Fruit fly (Drosophila melanogaster) whole organism, embryonic: Measurements from ENCODE around the gene Lgr1.

ENCODE experiments used
- Asciz ChIP-seq: fragments of 200-800 bp; sonication (Bioruptor generic); optimal IDR thresholded peaks from 2 replicates; lab custom pipeline; 2017; ENCODE audit warnings: missing biosample characterization, mild to moderate bottlenecking, missing genetic modification characterization, missing genetic modification reagents
- Awh ChIP-seq: fragments of 200-800 bp; sonication (Bioruptor generic); IDR thresholded peaks from 2 replicates; pipeline ENCODE4, ENCODE4 v1.3.6; 2022; ENCODE audit warnings: missing biosample characterization, missing genetic modification characterization
- B-H1 ChIP-seq: fragments of 200-800 bp; sonication (Bioruptor generic); IDR thresholded peaks from 3 replicates; pipeline ENCODE4 v1.3.6; 2022; ENCODE audit warnings: missing biosample characterization, missing genetic modification characterization
- CG1024 ChIP-seq: fragments of 200-800 bp; sonication (Bioruptor generic); IDR thresholded peaks from 2 replicates; pipeline ENCODE4 v1.3.6; 2022; ENCODE audit warnings: missing biosample characterization, missing genetic modification characterization
- CG10321 ChIP-seq: fragments of 200-800 bp; sonication (Bioruptor generic); IDR thresholded peaks from 2 replicates; pipeline ENCODE4 v1.3.6; 2022; ENCODE audit warnings: missing biosample characterization, missing genetic modification characterization
- CG11504 ChIP-seq: fragments of 200-800 bp; sonication (Bioruptor generic); optimal IDR thresholded peaks from 3 replicates; lab custom pipeline; 2019; ENCODE audit warnings: missing biosample characterization, mild to moderate bottlenecking, missing genetic modification characterization, moderate library complexity
- CG14965 ChIP-seq: fragments of 200-800 bp; sonication (Bioruptor generic); optimal IDR thresholded peaks from 2 replicates; lab custom pipeline; 2016; ENCODE audit warnings: missing biosample characterization, missing genetic modification characterization, borderline replicate concordance
- CG15073 ChIP-seq: fragments of 200-800 bp; sonication (Bioruptor generic); optimal IDR thresholded peaks from 2 replicates; lab custom pipeline; 2016; ENCODE audit warnings: missing biosample characterization, missing genetic modification characterization
- CG1529 ChIP-seq: fragments of 200-800 bp; sonication (Bioruptor generic); optimal IDR thresholded peaks from 3 replicates; lab custom pipeline; 2018; ENCODE audit warnings: missing biosample characterization, missing genetic modification characterization
- CG17328 ChIP-seq: fragments of 200-800 bp; sonication (Bioruptor generic); IDR thresholded peaks from 2 replicates; pipeline ENCODE4 v1.3.6; 2022; ENCODE audit warnings: missing biosample characterization, missing genetic modification characterization
- CG17612 ChIP-seq: fragments of 200-800 bp; sonication (Bioruptor generic); IDR thresholded peaks from 2 replicates; pipeline ENCODE4 v1.3.6; 2022; ENCODE audit warnings: missing biosample characterization, missing genetic modification characterization
- CG2199 ChIP-seq: fragments of 200-800 bp; sonication (Bioruptor generic); IDR thresholded peaks from 3 replicates; pipeline ENCODE4 v1.3.6; 2022; ENCODE audit warnings: missing biosample characterization, missing genetic modification characterization
- CG2712 ChIP-seq: fragments of 200-800 bp; optimal IDR thresholded peaks from 3 replicates; lab custom pipeline; 2019; ENCODE audit warnings: missing biosample characterization, mild to moderate bottlenecking, missing genetic modification characterization, moderate library complexity
- CG31388 ChIP-seq: fragments of 200-800 bp; sonication (Bioruptor generic); optimal IDR thresholded peaks from 2 replicates; lab custom pipeline; 2016; ENCODE audit warnings: missing biosample characterization, missing genetic modification characterization
- CG4424 ChIP-seq: fragments of 200-800 bp; sonication (Bioruptor generic); optimal IDR thresholded peaks from 3 replicates; lab custom pipeline; 2016; ENCODE audit warnings: missing biosample characterization, missing genetic modification characterization
- CG4730 ChIP-seq: fragments of 200-800 bp; sonication (Bioruptor generic); IDR thresholded peaks from 2 replicates; pipeline ENCODE4 v1.3.6; 2022; ENCODE audit warnings: missing biosample characterization, missing genetic modification characterization
- CG5245 ChIP-seq: fragments of 200-800 bp; sonication (Bioruptor generic); optimal IDR thresholded peaks from 3 replicates; lab custom pipeline; 2016; ENCODE audit warnings: missing biosample characterization, missing genetic modification characterization
- CG7839 ChIP-seq: fragments of 200-800 bp; sonication (Bioruptor generic); optimal IDR thresholded peaks from 3 replicates; lab custom pipeline; 2018; ENCODE audit warnings: missing biosample characterization, mild to moderate bottlenecking, missing genetic modification characterization, moderate library complexity
- CG7928 ChIP-seq: fragments of 200-800 bp; sonication (Bioruptor generic); optimal IDR thresholded peaks from 2 replicates; lab custom pipeline; 2017; ENCODE audit warnings: missing biosample characterization, mild to moderate bottlenecking, missing genetic modification characterization
- CG9797 ChIP-seq: fragments of 200-800 bp; sonication (Bioruptor generic); optimal IDR thresholded peaks from 3 replicates; lab custom pipeline; 2018; ENCODE audit warnings: missing biosample characterization, mild to moderate bottlenecking, missing genetic modification characterization
- Dip2 ChIP-seq: fragments of 200-800 bp; sonication (Bioruptor generic); IDR thresholded peaks from 2 replicates; pipeline ENCODE4 v1.3.6; 2022; ENCODE audit warnings: missing biosample characterization, missing genetic modification characterization
- Doc3 ChIP-seq: fragments of 200-800 bp; sonication (Bioruptor generic); IDR thresholded peaks from 3 replicates; pipeline ENCODE4 v1.3.6; 2022; ENCODE audit warnings: missing biosample characterization, missing genetic modification characterization; ENCODE audit not compliant: partially characterized antibody
- Eip74EF ChIP-seq, 2 experiments: fragments of 200-800 bp in 1 of 2; fragments of >200 bp in 1 of 2; sonication (Bioruptor generic) in 1 of 2; optimal IDR thresholded peaks; 2 replicates each; lab custom pipeline; 2017 to 2019; ENCODE audit warnings: missing biosample characterization in 2 of 2, missing genetic modification characterization in 2 of 2, mild to moderate bottlenecking in 1 of 2, moderate library complexity in 1 of 2
- Gsc ChIP-seq: fragments of 200-800 bp; sonication (Bioruptor generic); IDR thresholded peaks from 2 replicates; pipeline ENCODE4 v1.3.6; 2022; ENCODE audit warnings: missing biosample characterization, missing genetic modification characterization
- Hey ChIP-seq: fragments of 200-800 bp; sonication (Bioruptor generic); optimal IDR thresholded peaks from 3 replicates; lab custom pipeline; 2018; ENCODE audit warnings: missing biosample characterization, mild to moderate bottlenecking, missing genetic modification characterization
- Hr3 ChIP-seq: fragments of 200-800 bp; sonication (Bioruptor generic); optimal IDR thresholded peaks from 3 replicates; lab custom pipeline; 2016; ENCODE audit warnings: missing biosample characterization, missing genetic modification characterization
- MTF-1 ChIP-seq: fragments of 200-800 bp; sonication (Bioruptor generic); optimal IDR thresholded peaks from 2 replicates; lab custom pipeline; 2018; ENCODE audit warnings: missing biosample characterization, mild to moderate bottlenecking, missing genetic modification characterization, borderline replicate concordance
- Med ChIP-seq: fragments of 200-800 bp; sonication (Bioruptor generic); peaks from one replicate; lab custom pipeline; 2016; ENCODE audit warnings: missing biosample characterization, missing genetic modification characterization, mild to moderate bottlenecking, inconsistent platforms, moderate library complexity
- Neu2 ChIP-seq: fragments of 200-800 bp; sonication (Bioruptor generic); optimal IDR thresholded peaks from 3 replicates; lab custom pipeline; 2016; ENCODE audit warnings: missing biosample characterization, missing genetic modification characterization, borderline replicate concordance
- Nf-YC ChIP-seq: fragments of 200-800 bp; optimal IDR thresholded peaks from 3 replicates; lab custom pipeline; 2019; ENCODE audit warnings: missing biosample characterization, mild to moderate bottlenecking, missing genetic modification characterization, moderate library complexity
- Taf1 ChIP-seq: fragments of 200-800 bp; sonication (Bioruptor generic); IDR thresholded peaks from 2 replicates; pipeline ENCODE4 v1.3.6; 2022; ENCODE audit warnings: missing biosample characterization, missing genetic modification characterization
- ap ChIP-seq: fragments of 200-800 bp; sonication (Bioruptor generic); IDR thresholded peaks from 2 replicates; pipeline ENCODE4 v1.3.6; 2022; ENCODE audit warnings: missing biosample characterization, missing genetic modification characterization
- ase ChIP-seq: fragments of 200-800 bp; sonication (Bioruptor generic); IDR thresholded peaks from 3 replicates; pipeline ENCODE4 v1.3.6; 2022; ENCODE audit warnings: missing biosample characterization, missing genetic modification characterization
- ato ChIP-seq: fragments of 200-800 bp; sonication (Bioruptor generic); IDR thresholded peaks from 2 replicates; pipeline ENCODE4 v1.3.6; 2022; ENCODE audit warnings: missing biosample characterization, missing genetic modification characterization; ENCODE audit not compliant: partially characterized antibody
- chinmo ChIP-seq: fragments of 200-800 bp; sonication (Bioruptor generic); IDR thresholded peaks from 4 replicates; pipeline ENCODE4 v1.3.6; 2022; ENCODE audit warnings: missing biosample characterization, missing genetic modification characterization; ENCODE audit not compliant: partially characterized antibody
- cwo ChIP-seq: fragments of 200-800 bp; sonication (Bioruptor generic); optimal IDR thresholded peaks from 3 replicates; lab custom pipeline; 2017; ENCODE audit warnings: missing biosample characterization, missing genetic modification characterization, mild to moderate bottlenecking, moderate library complexity, missing genetic modification reagents
- esg ChIP-seq: fragments of 200-800 bp; sonication (Bioruptor generic); conservative IDR thresholded peaks from 2 replicates; pipeline ENCODE4 v1.3.6; 2022; ENCODE audit warnings: missing biosample characterization, missing genetic modification characterization
- ewg ChIP-seq: fragments of 200-800 bp; sonication (Bioruptor generic); optimal IDR thresholded peaks from 3 replicates; lab custom pipeline; 2017; ENCODE audit warnings: mild to moderate bottlenecking, missing biosample characterization, missing genetic modification reagents, missing genetic modification characterization
- gfzf ChIP-seq: fragments of 200-800 bp; sonication (Bioruptor generic); optimal IDR thresholded peaks from 2 replicates; lab custom pipeline; 2016; ENCODE audit warnings: missing biosample characterization, mild to moderate bottlenecking, missing genetic modification characterization, moderate library complexity
- gt ChIP-seq: fragments of 200-800 bp; sonication (Bioruptor generic); IDR thresholded peaks from 2 replicates; pipeline ENCODE4 v1.3.6; 2022; ENCODE audit warnings: missing biosample characterization, missing genetic modification characterization
- ham ChIP-seq: fragments of 200-800 bp; sonication (Bioruptor generic); IDR thresholded peaks from 2 replicates; pipeline ENCODE4 v1.3.6; 2022; ENCODE audit warnings: missing biosample characterization, missing genetic modification characterization
- hb ChIP-seq: fragments of 200-800 bp; sonication (Bioruptor generic); IDR thresholded peaks from 3 replicates; pipeline ENCODE4 v1.3.6; 2022; ENCODE audit warnings: missing biosample characterization, missing genetic modification characterization; ENCODE audit not compliant: partially characterized antibody
- mam ChIP-seq: fragments of 200-800 bp; sonication (Bioruptor generic); optimal IDR thresholded peaks from 3 replicates; lab custom pipeline; 2016; ENCODE audit warnings: missing biosample characterization, missing genetic modification characterization
- nerfin-2 ChIP-seq: fragments of 200-800 bp; sonication (Bioruptor generic); IDR thresholded peaks from 2 replicates; pipeline ENCODE4 v1.3.6; 2022; ENCODE audit warnings: missing biosample characterization, missing genetic modification characterization; ENCODE audit not compliant: partially characterized antibody
- rib ChIP-seq: fragments of 200-800 bp; sonication (Bioruptor generic); IDR thresholded peaks from 2 replicates; pipeline ENCODE4 v1.3.6; 2022; ENCODE audit warnings: missing biosample characterization, missing genetic modification characterization
- tio ChIP-seq: fragments of 200-800 bp; sonication (Bioruptor generic); optimal IDR thresholded peaks from 2 replicates; lab custom pipeline; 2017; ENCODE audit warnings: missing biosample characterization, missing genetic modification characterization, inconsistent platforms
- trem ChIP-seq: fragments of 200-800 bp; optimal IDR thresholded peaks from 3 replicates; lab custom pipeline; 2019; ENCODE audit warnings: missing biosample characterization, mild to moderate bottlenecking, missing genetic modification characterization, moderate library complexity
- trh ChIP-seq: fragments of 200-800 bp; sonication (Bioruptor generic); optimal IDR thresholded peaks from 2 replicates; lab custom pipeline; 2016; ENCODE audit warnings: missing biosample characterization, missing genetic modification characterization
- wdn ChIP-seq: fragments of 200-800 bp; sonication (Bioruptor generic); IDR thresholded peaks from 2 replicates; pipeline ENCODE4 v1.3.6; 2022; ENCODE audit warnings: missing biosample characterization, missing genetic modification characterization
- wor ChIP-seq: fragments of 200-800 bp; sonication (Bioruptor generic); IDR thresholded peaks from 2 replicates; pipeline ENCODE4 v1.3.6; 2022; ENCODE audit warnings: missing biosample characterization, missing genetic modification characterization

Gene Lgr1

DNA sequence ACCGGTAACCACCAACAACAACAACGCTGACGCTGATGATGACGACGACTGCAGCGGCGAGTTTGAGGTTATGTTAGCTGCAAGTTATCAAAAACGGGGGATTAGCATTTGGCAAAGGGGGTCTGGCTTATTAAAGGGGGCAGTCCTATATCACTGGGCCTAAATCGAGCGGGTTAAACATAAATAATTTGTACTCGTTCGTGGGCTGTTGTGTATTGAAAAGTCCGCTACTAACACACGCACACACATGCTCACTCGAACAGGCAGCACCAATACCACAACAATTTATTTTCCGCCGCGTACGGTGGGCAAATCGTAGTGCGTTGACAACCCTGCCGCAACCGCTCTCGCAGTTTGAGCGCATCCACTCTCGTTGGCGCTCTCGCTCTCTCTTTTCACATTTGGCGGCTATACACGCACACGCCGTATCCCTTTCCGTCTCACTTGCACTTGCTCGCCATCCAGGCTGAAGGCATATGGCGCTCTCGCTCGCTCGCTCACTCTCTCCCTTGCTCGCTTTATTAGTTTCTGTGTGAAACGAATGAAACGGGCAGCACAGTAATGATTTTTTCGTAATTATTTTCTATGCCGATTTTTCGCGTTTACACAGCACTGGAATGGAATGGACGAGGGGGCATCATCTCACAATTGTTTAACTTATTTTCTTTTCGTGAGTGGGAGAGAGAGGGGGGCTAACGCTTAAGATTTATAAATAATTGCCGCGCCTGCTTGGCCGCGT, 8.6 kb upstream of the Lgr1 start (continued):
- TF ChIP-seq CG7928 (GFP tag; lab: Kevin White, UChicago), result no peak
- TF ChIP-seq ham (GFP tag; lab: Robert Waterston, UW), result no peak
- no peak for TF ChIP-seq CG14965 (GFP tag; lab: Kevin White, UChicago)
- TF ChIP-seq gfzf, result no peak
- TF ChIP-seq Eip74EF (GFP tag; optimal IDR thresholded peaks at IDR 0.05; lab: Kevin White, UChicago), result peak in 1 of 2 experiments; percentile 15
- TF ChIP-seq CG1024 (GFP tag; lab: Robert Waterston, UW), result no peak
- peak; percentile 31 for TF ChIP-seq CG2712 (tag; lab: Kevin White, UChicago)
- no peak for TF ChIP-seq wdn (GFP tag; lab: Robert Waterston, UW)
- no peak for TF ChIP-seq tio (GFP tag; lab: Kevin White, UChicago)
- TF ChIP-seq CG10321 (GFP tag; lab: Robert Waterston, UW), result no peak
- TF ChIP-seq wor (GFP tag; lab: Robert Waterston, UW), result no peak
- no peak for TF ChIP-seq MTF-1 (GFP tag; lab: Kevin White, UChicago)
- TF ChIP-seq Taf1, result no peak
- peak; percentile 16 for TF ChIP-seq CG11504 (tag; lab: Kevin White, UChicago)
- no peak for TF ChIP-seq CG2199 (GFP tag; lab: Robert Waterston, UW)
- TF ChIP-seq ato (GFP tag; lab: Robert Waterston, UW), result no peak
- no peak for TF ChIP-seq CG17612 (GFP tag; lab: Robert Waterston, UW)
- TF ChIP-seq CG17328, result no peak
- peak; percentile 72 for TF ChIP-seq Nf-YC (tag; lab: Kevin White, UChicago)
- TF ChIP-seq CG5245, result no peak
- TF ChIP-seq Neu2 (GFP tag; lab: Kevin White, UChicago), result no peak
- no peak for TF ChIP-seq Hr3
- TF ChIP-seq trh (GFP tag; lab: Kevin White, UChicago), result no peak
- TF ChIP-seq trem (tag; lab: Kevin White, UChicago), result no peak
- TF ChIP-seq CG1529 (GFP tag; lab: Kevin White, UChicago), result no peak
- TF ChIP-seq rib (GFP tag; lab: Robert Waterston, UW), result no peak
- TF ChIP-seq gt (GFP tag; lab: Robert Waterston, UW), result no peak
- TF ChIP-seq Gsc (GFP tag; lab: Robert Waterston, UW), result no peak
- peak; percentile 82 for TF ChIP-seq ewg (GFP tag; lab: Kevin White, UChicago)
- peak; percentile 72 for TF ChIP-seq cwo
- TF ChIP-seq Doc3, result no peak
- TF ChIP-seq Awh (GFP tag; lab: Robert Waterston, UW), result no peak
- TF ChIP-seq mam (GFP tag; lab: Kevin White, UChicago), result no peak
- TF ChIP-seq CG31388 (GFP tag; lab: Kevin White, UChicago), result no peak
- no peak for TF ChIP-seq esg (GFP tag; lab: Robert Waterston, UW)
- no peak for TF ChIP-seq hb (GFP tag; lab: Robert Waterston, UW)
- TF ChIP-seq CG9797, result no peak
- no peak for TF ChIP-seq CG7839 (tag; lab: Kevin White, UChicago)
- TF ChIP-seq Med, result peak; percentile 94
- no peak for TF ChIP-seq ap
- no peak for TF ChIP-seq CG4730
- no peak for TF ChIP-seq nerfin-2 (GFP tag; lab: Robert Waterston, UW)
- TF ChIP-seq CG4424 (GFP tag; lab: Kevin White, UChicago), result no peak
- no peak for TF ChIP-seq Asciz (GFP tag; lab: Kevin White, UChicago)
- TF ChIP-seq CG15073 (GFP tag; lab: Kevin White, UChicago), result no peak
- TF ChIP-seq ase (GFP tag; lab: Robert Waterston, UW), result no peak
- no peak for TF ChIP-seq Dip2
- TF ChIP-seq chinmo (GFP tag; lab: Robert Waterston, UW), result no peak
- no peak for TF ChIP-seq B-H1 (GFP tag; lab: Robert Waterston, UW)
- no peak for TF ChIP-seq Hey (tag; lab: Kevin White, UChicago)
